Worm (Caenorhabditis elegans) whole organism, L4/young adult: ENCODE measurements around the gene marc-1.

Source experiments
- W03F9.2 ChIP-seq: fragments of 150-350 bp; optimal IDR thresholded peaks from 2 replicates; lab custom pipeline; 2014; ENCODE audit warnings: missing biosample characterization, missing genetic modification characterization
- dao-5 ChIP-seq: sonication (generic microtip); optimal IDR thresholded peaks from 2 replicates; lab custom pipeline; 2016; ENCODE audit warnings: missing genotype, missing genetic modification characterization, moderate library complexity, missing compliant biosample characterization
- him-1 ChIP-seq: sonication (generic microtip); optimal IDR thresholded peaks from 2 replicates; lab custom pipeline; 2016; ENCODE audit warnings: missing genotype, missing genetic modification reagents, missing genetic modification characterization, missing compliant biosample characterization

- TF ChIP-seq him-1 (tag; lab: Kevin White, UChicago) (no peak), W03F9.2 (tag; lab: Kevin White, UChicago) (no peak), dao-5 (tag; lab: Kevin White, UChicago) (no peak)
Measured at ce11 chrV:9775734-9776133, 36.2 kb downstream of the marc-1 start, which contains the start of gene F46B6.12.
